Worm (Caenorhabditis elegans): ENCODE results near the gene mct-3.

ce11 chrX:13871110-13871509 is 18.4 kb downstream of the mct-3 start:
- no peak for TF ChIP-seq T22C8.4 (GFP tag; IDR thresholded peaks at IDR 0.05)
- TF ChIP-seq ztf-23 (GFP tag; IDR thresholded peaks at IDR 0.05) = no peak
- no peak for TF ChIP-seq cog-1 (tag; optimal IDR thresholded peaks at IDR 0.05)

Measured in whole organism, midembryonic.